Fruit fly (Drosophila melanogaster) whole organism, embryonic: ENCODE data around the gene CG9581.

ENCODE experiments used
- Abd-B ChIP-seq: fragments of 200-800 bp; sonication (Bioruptor generic); optimal IDR thresholded peaks from 2 replicates; lab custom pipeline; 2018; ENCODE audit warnings: missing biosample characterization, mild to moderate bottlenecking, missing genetic modification characterization, moderate library complexity
- Aef1 ChIP-seq: fragments of 200-800 bp; sonication (Bioruptor generic); IDR thresholded peaks from 3 replicates; pipeline ENCODE4 v1.3.6; 2022; ENCODE audit warnings: missing biosample characterization, missing genetic modification characterization
- Bdp1 ChIP-seq: fragments of 200-800 bp; sonication (Bioruptor generic); optimal IDR thresholded peaks from 3 replicates; lab custom pipeline; 2016; ENCODE audit warnings: missing biosample characterization, missing genetic modification characterization
- Bgb ChIP-seq: fragments of 200-800 bp; sonication (Bioruptor generic); IDR thresholded peaks from 2 replicates; pipeline ENCODE4 v1.3.6; 2022; ENCODE audit warnings: missing biosample characterization, missing genetic modification characterization; ENCODE audit not compliant: partially characterized antibody
- Blimp-1 ChIP-seq: fragments of 200-800 bp; sonication (Bioruptor generic); optimal IDR thresholded peaks from 3 replicates; lab custom pipeline; 2018; ENCODE audit warnings: missing biosample characterization, missing genetic modification characterization, mild to moderate bottlenecking, moderate library complexity, missing genetic modification reagents
- CG1024 ChIP-seq: fragments of 200-800 bp; sonication (Bioruptor generic); IDR thresholded peaks from 2 replicates; pipeline ENCODE4 v1.3.6; 2022; ENCODE audit warnings: missing biosample characterization, missing genetic modification characterization
- CG12299 ChIP-seq: fragments of 200-800 bp; sonication (Bioruptor generic); optimal IDR thresholded peaks from 2 replicates; lab custom pipeline; 2018; ENCODE audit warnings: missing biosample characterization, mild to moderate bottlenecking, missing genetic modification characterization
- CG13123 ChIP-seq: fragments of 200-800 bp; sonication (Bioruptor generic); optimal IDR thresholded peaks from 2 replicates; lab custom pipeline; 2016; ENCODE audit warnings: missing biosample characterization, missing genetic modification characterization
- CG13287 ChIP-seq: fragments of 200-800 bp; sonication (Bioruptor generic); IDR thresholded peaks from 2 replicates; pipeline ENCODE4 v1.3.6; 2022; ENCODE audit warnings: missing biosample characterization, missing genetic modification characterization; ENCODE audit not compliant: partially characterized antibody
- CG14965 ChIP-seq: fragments of 200-800 bp; sonication (Bioruptor generic); optimal IDR thresholded peaks from 2 replicates; lab custom pipeline; 2016; ENCODE audit warnings: missing biosample characterization, missing genetic modification characterization, borderline replicate concordance
- CG15269 ChIP-seq: fragments of 200-800 bp; sonication (Bioruptor generic); optimal IDR thresholded peaks from 2 replicates; lab custom pipeline; 2018; ENCODE audit warnings: missing biosample characterization, mild to moderate bottlenecking, missing genetic modification characterization, moderate library complexity
- CG15479 ChIP-seq: fragments of 200-800 bp; sonication (Bioruptor generic); optimal IDR thresholded peaks from 3 replicates; lab custom pipeline; 2019; ENCODE audit warnings: missing biosample characterization, mild to moderate bottlenecking, missing genetic modification characterization, moderate library complexity
- CG16863 ChIP-seq: fragments of 200-800 bp; sonication (Bioruptor generic); optimal IDR thresholded peaks from 3 replicates; lab custom pipeline; 2016; ENCODE audit warnings: missing biosample characterization, missing genetic modification characterization
- CG2875 ChIP-seq: fragments of 200-800 bp; sonication (Bioruptor generic); optimal IDR thresholded peaks from 2 replicates; lab custom pipeline; 2017; ENCODE audit warnings: missing biosample characterization, mild to moderate bottlenecking, missing genetic modification characterization, missing genetic modification reagents
- CG3726 ChIP-seq: fragments of 200-800 bp; sonication (Bioruptor generic); IDR thresholded peaks from 3 replicates; pipeline ENCODE4, ENCODE4 v1.3.6; 2022; ENCODE audit warnings: missing biosample characterization, missing genetic modification characterization
- CG3838 ChIP-seq: fragments of 200-800 bp; sonication (Bioruptor generic); optimal IDR thresholded peaks from 3 replicates; lab custom pipeline; 2016; ENCODE audit warnings: missing biosample characterization, missing genetic modification characterization
- CG4730 ChIP-seq: fragments of 200-800 bp; sonication (Bioruptor generic); IDR thresholded peaks from 2 replicates; pipeline ENCODE4 v1.3.6; 2022; ENCODE audit warnings: missing biosample characterization, missing genetic modification characterization
- CG7271 ChIP-seq: fragments of 200-800 bp; sonication (Bioruptor generic); optimal IDR thresholded peaks from 2 replicates; lab custom pipeline; 2018; ENCODE audit warnings: missing biosample characterization, mild to moderate bottlenecking, missing genetic modification characterization, moderate library complexity
- CG9609 ChIP-seq: fragments of 200-800 bp; sonication (Bioruptor generic); optimal IDR thresholded peaks from 3 replicates; lab custom pipeline; 2016; ENCODE audit warnings: missing biosample characterization, missing genetic modification characterization
- Camta ChIP-seq: fragments of 200-800 bp; sonication (Bioruptor generic); optimal IDR thresholded peaks from 2 replicates; lab custom pipeline; 2016; ENCODE audit warnings: missing biosample characterization, missing genetic modification characterization
- Dbx ChIP-seq: fragments of 200-800 bp; sonication (Bioruptor generic); IDR thresholded peaks from 3 replicates; pipeline ENCODE4 v1.3.6; 2022; ENCODE audit warnings: missing biosample characterization, missing genetic modification characterization
- Dll ChIP-seq: fragments of 200-800 bp; sonication (Bioruptor generic); IDR thresholded peaks from 4 replicates; pipeline ENCODE4 v1.3.6; 2022; ENCODE audit warnings: missing biosample characterization, missing genetic modification characterization; ENCODE audit not compliant: partially characterized antibody
- Dp ChIP-seq: fragments of 200-800 bp; sonication (Bioruptor generic); optimal IDR thresholded peaks from 2 replicates; lab custom pipeline; 2018; ENCODE audit warnings: missing biosample characterization, mild to moderate bottlenecking, missing genetic modification characterization, moderate library complexity
- Fer3 ChIP-seq: fragments of 200-800 bp; sonication (Bioruptor generic); optimal IDR thresholded peaks from 2 replicates; lab custom pipeline; 2018; ENCODE audit warnings: missing biosample characterization, mild to moderate bottlenecking, missing genetic modification characterization, moderate library complexity
- NC2α ChIP-seq: fragments of 200-800 bp; sonication (Bioruptor generic); optimal IDR thresholded peaks from 2 replicates; lab custom pipeline; 2016; ENCODE audit warnings: missing biosample characterization, missing genetic modification characterization
- Oli ChIP-seq: fragments of 200-800 bp; sonication (Bioruptor generic); optimal IDR thresholded peaks from 2 replicates; lab custom pipeline; 2018; ENCODE audit warnings: missing biosample characterization, mild to moderate bottlenecking, missing genetic modification characterization, moderate library complexity
- Stat92E ChIP-seq, 3 experiments: fragments of >200 bp in 2 of 3; fragments of 200-800 bp in 1 of 3; sonication (Bioruptor generic) in 1 of 3; optimal IDR thresholded peaks; 2 replicates each; lab custom pipeline; 2017 to 2019; ENCODE audit warnings: missing biosample characterization in 3 of 3, missing genetic modification characterization in 3 of 3, mild to moderate bottlenecking in 1 of 3, moderate library complexity in 1 of 3
- TFAM ChIP-seq: fragments of 200-800 bp; sonication (Bioruptor generic); optimal IDR thresholded peaks from 2 replicates; lab custom pipeline; 2017; ENCODE audit warnings: missing biosample characterization, missing genetic modification characterization, inconsistent platforms
- Taf1 ChIP-seq: fragments of 200-800 bp; sonication (Bioruptor generic); IDR thresholded peaks from 2 replicates; pipeline ENCODE4 v1.3.6; 2022; ENCODE audit warnings: missing biosample characterization, missing genetic modification characterization
- Xrp1 ChIP-seq: fragments of 200-800 bp; sonication (Bioruptor generic); IDR thresholded peaks from 2 replicates; pipeline ENCODE4 v1.3.6; 2022; ENCODE audit warnings: missing biosample characterization, missing genetic modification characterization
- ab ChIP-seq: fragments of 200-800 bp; sonication (Bioruptor generic); optimal IDR thresholded peaks from 2 replicates; lab custom pipeline; 2016; ENCODE audit warnings: missing biosample characterization, missing genetic modification characterization
- al ChIP-seq: fragments of 200-800 bp; sonication (Bioruptor generic); IDR thresholded peaks from 2 replicates; pipeline ENCODE4 v1.3.6; 2022; ENCODE audit warnings: missing biosample characterization, missing genetic modification characterization
- ash1 ChIP-seq: fragments of 200-800 bp; sonication (Bioruptor generic); optimal IDR thresholded peaks from 2 replicates; lab custom pipeline; 2018; ENCODE audit warnings: missing biosample characterization, mild to moderate bottlenecking, missing genetic modification characterization
- chinmo ChIP-seq: fragments of 200-800 bp; sonication (Bioruptor generic); IDR thresholded peaks from 4 replicates; pipeline ENCODE4 v1.3.6; 2022; ENCODE audit warnings: missing biosample characterization, missing genetic modification characterization; ENCODE audit not compliant: partially characterized antibody
- disco-r ChIP-seq: fragments of 200-800 bp; sonication (Bioruptor generic); optimal IDR thresholded peaks from 2 replicates; lab custom pipeline; 2016; ENCODE audit warnings: missing biosample characterization, missing genetic modification characterization
- dmrt99B ChIP-seq: fragments of 200-800 bp; sonication (Bioruptor generic); optimal IDR thresholded peaks from 2 replicates; lab custom pipeline; 2018; ENCODE audit warnings: missing biosample characterization, mild to moderate bottlenecking, missing genetic modification characterization, moderate library complexity
- fd3F ChIP-seq: fragments of 200-800 bp; sonication (Bioruptor generic); optimal IDR thresholded peaks from 2 replicates; lab custom pipeline; 2018; ENCODE audit warnings: missing biosample characterization, mild to moderate bottlenecking, missing genetic modification characterization, moderate library complexity
- fd64A ChIP-seq: fragments of 200-800 bp; sonication (Bioruptor generic); optimal IDR thresholded peaks from 3 replicates; lab custom pipeline; 2018; ENCODE audit warnings: missing biosample characterization, mild to moderate bottlenecking, missing genetic modification characterization
- gro ChIP-seq: fragments of 200-800 bp; sonication (Bioruptor generic); optimal IDR thresholded peaks from 2 replicates; lab custom pipeline; 2016; ENCODE audit warnings: missing biosample characterization, missing genetic modification characterization
- h ChIP-seq: fragments of >200 bp; optimal IDR thresholded peaks from 2 replicates; lab custom pipeline; 2017
- hth ChIP-seq: fragments of >200 bp; optimal IDR thresholded peaks from 2 replicates; lab custom pipeline; 2017; ENCODE audit warnings: inconsistent platforms
- kni ChIP-seq: fragments of 200-800 bp; sonication (Bioruptor generic); optimal IDR thresholded peaks from 3 replicates; lab custom pipeline; 2017; ENCODE audit warnings: mild to moderate bottlenecking, missing biosample characterization, missing genetic modification reagents, missing genetic modification characterization
- maf-S ChIP-seq: fragments of 200-800 bp; sonication (Bioruptor generic); optimal IDR thresholded peaks from 2 replicates; lab custom pipeline; 2016; ENCODE audit warnings: missing biosample characterization, missing genetic modification characterization
- nerfin-1 ChIP-seq: fragments of 200-800 bp; sonication (Bioruptor generic); optimal IDR thresholded peaks from 3 replicates; lab custom pipeline; 2019; ENCODE audit warnings: missing biosample characterization, mild to moderate bottlenecking, missing genetic modification characterization, moderate library complexity
- oc ChIP-seq: fragments of 200-800 bp; sonication (Bioruptor generic); optimal IDR thresholded peaks from 2 replicates; lab custom pipeline; 2018; ENCODE audit warnings: missing biosample characterization, mild to moderate bottlenecking, missing genetic modification characterization, moderate library complexity
- otp ChIP-seq: fragments of 200-800 bp; sonication (Bioruptor generic); IDR thresholded peaks from 3 replicates; pipeline ENCODE4, ENCODE4 v1.3.6; 2022; ENCODE audit warnings: missing biosample characterization, missing genetic modification characterization
- pzg ChIP-seq: fragments of 200-800 bp; sonication (Bioruptor generic); optimal IDR thresholded peaks from 3 replicates; lab custom pipeline; 2018; ENCODE audit warnings: missing biosample characterization, mild to moderate bottlenecking, missing genetic modification characterization, moderate library complexity
- ranshi ChIP-seq: fragments of 200-800 bp; sonication (Bioruptor generic); IDR thresholded peaks from 2 replicates; pipeline ENCODE4 v1.3.6; 2022; ENCODE audit warnings: missing biosample characterization, missing genetic modification characterization
- shn ChIP-seq: fragments of 200-800 bp; sonication (Bioruptor generic); optimal IDR thresholded peaks from 3 replicates; lab custom pipeline; 2016; ENCODE audit warnings: missing biosample characterization, missing genetic modification characterization
- tap ChIP-seq: fragments of 200-800 bp; optimal IDR thresholded peaks from 3 replicates; lab custom pipeline; 2019; ENCODE audit warnings: missing biosample characterization, mild to moderate bottlenecking, missing genetic modification characterization, moderate library complexity
- wdn ChIP-seq: fragments of 200-800 bp; sonication (Bioruptor generic); IDR thresholded peaks from 2 replicates; pipeline ENCODE4 v1.3.6; 2022; ENCODE audit warnings: missing biosample characterization, missing genetic modification characterization

CG9581 gene

dm6 chrX:20159679-20160140 is 10.1 kb downstream of the CG9581 start, which contains the start of gene Rab35 (continued):
- TF ChIP-seq CG3838 (GFP tag; lab: Kevin White, UChicago), result no peak
- no peak for TF ChIP-seq hth (lab: Kevin White, UChicago)
- TF ChIP-seq nerfin-1 (tag; lab: Kevin White, UChicago), result no peak
- TF ChIP-seq Fer3 (tag; lab: Kevin White, UChicago), result no peak
- TF ChIP-seq fd64A (GFP tag; lab: Kevin White, UChicago), result no peak
- TF ChIP-seq shn (GFP tag; lab: Kevin White, UChicago), result no peak
- TF ChIP-seq pzg (GFP tag; lab: Kevin White, UChicago), result peak; percentile 77
- no peak for TF ChIP-seq CG7271 (tag; lab: Kevin White, UChicago)
- TF ChIP-seq CG13287, result peak; percentile 93
- TF ChIP-seq ash1, result no peak
- no peak for TF ChIP-seq CG15269 (tag; lab: Kevin White, UChicago)
- no peak for TF ChIP-seq Oli (tag; lab: Kevin White, UChicago)
- peak; percentile 86 for TF ChIP-seq Dp (GFP tag; lab: Kevin White, UChicago)
- no peak for TF ChIP-seq wdn
- no peak for TF ChIP-seq CG3726 (GFP tag; lab: Robert Waterston, UW)
- TF ChIP-seq NC2α (GFP tag; lab: Kevin White, UChicago), result no peak
- TF ChIP-seq maf-S, result no peak
- TF ChIP-seq TFAM (GFP tag; lab: Kevin White, UChicago), result no peak
- no peak for TF ChIP-seq Taf1
- TF ChIP-seq fd3F, result no peak
- no peak for TF ChIP-seq disco-r (GFP tag; lab: Kevin White, UChicago)
- TF ChIP-seq CG16863 (GFP tag; lab: Kevin White, UChicago), result no peak
- TF ChIP-seq Bgb (GFP tag; lab: Robert Waterston, UW), result peak; percentile 91
- no peak for TF ChIP-seq Blimp-1
- no peak for TF ChIP-seq h (lab: Kevin White, UChicago)
- TF ChIP-seq CG4730 (GFP tag; lab: Robert Waterston, UW), result no peak
- TF ChIP-seq CG9609, result no peak
- TF ChIP-seq CG1024, result no peak
- TF ChIP-seq Stat92E (GFP tag; optimal IDR thresholded peaks at IDR 0.05; lab: Kevin White, UChicago), result peak in 1 of 3 experiments; percentile 16
- TF ChIP-seq Camta, result no peak
- TF ChIP-seq otp, result no peak
- TF ChIP-seq Xrp1 (GFP tag; lab: Robert Waterston, UW), result 0 out of 2 replicates have a peak, but pooled peaks have one; percentile 10
- TF ChIP-seq Dll (GFP tag; lab: Robert Waterston, UW), result peak; percentile 97
- no peak for TF ChIP-seq dmrt99B (tag; lab: Kevin White, UChicago)
- peak; percentile 3 for TF ChIP-seq Abd-B
- TF ChIP-seq kni (GFP tag; lab: Kevin White, UChicago), result no peak
- TF ChIP-seq gro (GFP tag; lab: Kevin White, UChicago), result no peak
- TF ChIP-seq Bdp1 (GFP tag; lab: Kevin White, UChicago), result no peak
- TF ChIP-seq ranshi (GFP tag; lab: Robert Waterston, UW), result peak; percentile 12; the same call in 1 of the 2 replicates
- TF ChIP-seq oc, result no peak
- peak; percentile 72; the same call in 1 of the 4 replicates for TF ChIP-seq chinmo (GFP tag; lab: Robert Waterston, UW)
- no peak for TF ChIP-seq CG15479 (GFP tag; lab: Kevin White, UChicago)
- no peak for TF ChIP-seq CG2875 (GFP tag; lab: Kevin White, UChicago)
- no peak for TF ChIP-seq tap (tag; lab: Kevin White, UChicago)
- no peak for TF ChIP-seq al (GFP tag; lab: Robert Waterston, UW)
- TF ChIP-seq ab (GFP tag; lab: Kevin White, UChicago), result no peak
- no peak for TF ChIP-seq CG14965 (GFP tag; lab: Kevin White, UChicago)
- no peak for TF ChIP-seq CG13123 (GFP tag; lab: Kevin White, UChicago)
- TF ChIP-seq Dbx (GFP tag; lab: Robert Waterston, UW), result peak; percentile 41; the same call in 1 of the 3 replicates
- TF ChIP-seq Aef1 (GFP tag; lab: Robert Waterston, UW), result no peak
- no peak for TF ChIP-seq CG12299 (tag; lab: Kevin White, UChicago)
